Worm (Caenorhabditis elegans): ENCODE measurements around the gene nas-9.

nas-9 gene

ce11 chrV:4867535-4867934 is 27.7 kb upstream of the nas-9 start:
- no peak for TF ChIP-seq pha-4 (tag; optimal IDR thresholded peaks at IDR 0.05)
- no peak for TF ChIP-seq C38D4.7 (GFP tag; optimal IDR thresholded peaks at IDR 0.05)
- TF ChIP-seq eyg-1 (tag; optimal IDR thresholded peaks at IDR 0.05): no peak
- no peak for TF ChIP-seq ceh-34 (tag; optimal IDR thresholded peaks at IDR 0.05)
- no peak for TF ChIP-seq hlh-13 (GFP tag; optimal IDR thresholded peaks at IDR 0.05)
- no peak for TF ChIP-seq sox-4 (tag; optimal IDR thresholded peaks at IDR 0.05)
- TF ChIP-seq ttx-3 (tag; optimal IDR thresholded peaks at IDR 0.05): no peak
- no peak for TF ChIP-seq ceh-2 (tag; optimal IDR thresholded peaks at IDR 0.05)
- TF ChIP-seq K02D7.2 (tag; optimal IDR thresholded peaks at IDR 0.05): no peak
- no peak for TF ChIP-seq nhr-232 (tag; optimal IDR thresholded peaks at IDR 0.05)
- TF ChIP-seq npax-4 (tag; optimal IDR thresholded peaks at IDR 0.05): no peak
- no peak for TF ChIP-seq dve-1 (tag; optimal IDR thresholded peaks at IDR 0.05)
- no peak for TF ChIP-seq ceh-22 (tag; optimal IDR thresholded peaks at IDR 0.05)

- no peak for TF ChIP-seq pat-9 (tag; optimal IDR thresholded peaks at IDR 0.05)
- TF ChIP-seq ceh-18 (tag; optimal IDR thresholded peaks at IDR 0.05): no peak
- no peak for TF ChIP-seq K02D7.2 (tag; optimal IDR thresholded peaks at IDR 0.05)
- TF ChIP-seq C08G9.2 (tag; optimal IDR thresholded peaks at IDR 0.05): no peak
- TF ChIP-seq nhr-11 (tag; optimal IDR thresholded peaks at IDR 0.05): no peak
- TF ChIP-seq tbx-2 (tag; optimal IDR thresholded peaks at IDR 0.05): no peak
- no peak for TF ChIP-seq ceh-22 (tag; optimal IDR thresholded peaks at IDR 0.05)
- TF ChIP-seq pha-4 (tag; optimal IDR thresholded peaks at IDR 0.05): no peak
- no peak for TF ChIP-seq unc-3 (GFP tag; conservative IDR thresholded peaks at IDR 0.05)
- no peak for TF ChIP-seq unc-3 (tag; optimal IDR thresholded peaks at IDR 0.05)
- no peak for TF ChIP-seq F13H6.1 (tag; optimal IDR thresholded peaks at IDR 0.05)
- TF ChIP-seq C38D4.7 (GFP tag; optimal IDR thresholded peaks at IDR 0.05): no peak
- TF ChIP-seq pqm-1 (tag; optimal IDR thresholded peaks at IDR 0.05): no peak
- no peak for TF ChIP-seq pha-2 (tag; optimal IDR thresholded peaks at IDR 0.05)
- no peak for TF ChIP-seq sox-2 (GFP tag; IDR thresholded peaks at IDR 0.05)
- TF ChIP-seq lim-6 (tag; optimal IDR thresholded peaks at IDR 0.05): no peak
- TF ChIP-seq lin-11 (tag; optimal IDR thresholded peaks at IDR 0.05): no peak
- TF ChIP-seq unc-42 (tag; optimal IDR thresholded peaks at IDR 0.05): no peak
These were observed 25.6 kb upstream of the nas-9 start, which contains the start of gene srd-32 for ce11 chrV:4865364-4865763. TSS of gene srd-32 (plus strand) at chrV:4865664.

- TF ChIP-seq ceh-24 (tag; optimal IDR thresholded peaks at IDR 0.05): no peak
- no peak for TF ChIP-seq pat-9 (tag; optimal IDR thresholded peaks at IDR 0.05)
- no peak for TF ChIP-seq zip-5 (tag; optimal IDR thresholded peaks at IDR 0.05)
- TF ChIP-seq ceh-9 (tag; optimal IDR thresholded peaks at IDR 0.05): no peak
- TF ChIP-seq tbx-7 (tag; optimal IDR thresholded peaks at IDR 0.05): no peak
These were observed 24.5 kb upstream of the nas-9 start for ce11 chrV:4864330-4864729.

ce11 chrV:4862737-4863136 is 22.9 kb upstream of the nas-9 start, which contains the start of gene C37H5.13:
TSS of gene C37H5.13 (minus strand) at chrV:4862965.
- TF ChIP-seq ceh-2 (tag; optimal IDR thresholded peaks at IDR 0.05) (no peak), hlh-15 (tag; optimal IDR thresholded peaks at IDR 0.05) (no peak), unc-55 (GFP tag; optimal IDR thresholded peaks at IDR 0.05) (peak; percentile 16), F13H6.1 (tag; optimal IDR thresholded peaks at IDR 0.05) (no peak), hlh-13 (GFP tag; optimal IDR thresholded peaks at IDR 0.05) (no peak), nfya-1 (tag; optimal IDR thresholded peaks at IDR 0.05) (no peak), ceh-48 (tag; optimal IDR thresholded peaks at IDR 0.05) (no peak)

- TF ChIP-seq unc-55 (GFP tag; optimal IDR thresholded peaks at IDR 0.05) (peak; percentile 39), mec-3 (tag; optimal IDR thresholded peaks at IDR 0.05; ENCODE audit: borderline replicate concordance) (no peak), pag-3 (tag; optimal IDR thresholded peaks at IDR 0.05; ENCODE audit: borderline replicate concordance) (no peak), che-1 (tag; optimal IDR thresholded peaks at IDR 0.05) (no peak), hlh-6 (tag; optimal IDR thresholded peaks at IDR 0.05) (peak; percentile 28), nfya-1 (tag; optimal IDR thresholded peaks at IDR 0.05) (peak; percentile 43), C38D4.7 (GFP tag; optimal IDR thresholded peaks at IDR 0.05) (no peak), unc-86 (tag; optimal IDR thresholded peaks at IDR 0.05) (no peak), unc-42 (tag; optimal IDR thresholded peaks at IDR 0.05) (peak; percentile 37), fkh-6 (tag; optimal IDR thresholded peaks at IDR 0.05) (no peak), sox-2 (GFP tag; IDR thresholded peaks at IDR 0.05) (no peak), ref-2 (tag; optimal IDR thresholded peaks at IDR 0.05) (peak; percentile 12), ceh-30 (tag; optimal IDR thresholded peaks at IDR 0.05) (no peak), nhr-11 (tag; optimal IDR thresholded peaks at IDR 0.05) (no peak), K02D7.2 (tag; optimal IDR thresholded peaks at IDR 0.05) (no peak), nhr-232 (tag; optimal IDR thresholded peaks at IDR 0.05) (no peak), dve-1 (tag; optimal IDR thresholded peaks at IDR 0.05) (no peak), pat-9 (tag; optimal IDR thresholded peaks at IDR 0.05) (no peak), sdc-2 (tag; optimal IDR thresholded peaks at IDR 0.05) (no peak), ztf-16 (tag; optimal IDR thresholded peaks at IDR 0.05) (no peak)
These were observed 20.7 kb upstream of the nas-9 start for ce11 chrV:4860525-4860924.

Data from whole organism, late embryonic.